Worm (Caenorhabditis elegans) whole organism, L2 larva: Measurements from ENCODE around the gene msp-49.

Experiments
- fos-1 ChIP-seq: fragments of 150-350 bp; optimal IDR thresholded peaks from 2 replicates; lab custom pipeline; 2014; ENCODE audit warnings: missing biosample characterization, missing genetic modification characterization
- lin-11 ChIP-seq: fragments of 150-350 bp; sonication (generic microtip); optimal IDR thresholded peaks from 2 replicates; lab custom pipeline; 2014; ENCODE audit warnings: missing biosample characterization, missing genetic modification characterization, inconsistent platforms, mixed read lengths
- nhr-237 ChIP-seq: fragments of 150-350 bp; optimal IDR thresholded peaks from 2 replicates; lab custom pipeline; 2014; ENCODE audit warnings: missing biosample characterization, missing genetic modification characterization
- skn-1 ChIP-seq: sonication (generic microtip); optimal IDR thresholded peaks from 2 replicates; lab custom pipeline; 2017; ENCODE audit warnings: missing biosample characterization, missing genetic modification characterization
- snpc-4 ChIP-seq: fragments of 150-350 bp; optimal IDR thresholded peaks from 2 replicates; lab custom pipeline; 2014; ENCODE audit warnings: missing biosample characterization, missing genetic modification characterization

DNA sequence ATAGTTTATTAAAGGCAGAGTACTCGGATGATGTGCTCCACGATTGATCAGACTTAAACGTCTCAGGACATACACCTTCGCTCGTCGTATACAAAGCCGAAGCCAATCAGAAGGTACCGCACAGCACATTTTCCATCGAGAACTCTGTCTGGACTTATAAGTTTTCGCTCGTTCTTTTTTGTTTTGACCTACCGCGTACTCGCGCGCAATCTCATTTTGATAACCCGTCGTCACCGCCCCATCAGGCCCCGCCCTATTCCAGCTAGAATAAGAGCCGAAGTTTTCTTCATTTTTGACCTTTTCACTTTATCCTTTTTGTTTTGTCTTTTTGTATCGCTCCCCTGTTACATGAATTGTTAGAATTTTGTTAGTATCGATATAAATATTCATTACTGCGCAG is 35.4 kb downstream of the msp-49 start, which contains the start of gene EGAP2.2:
- TF ChIP-seq nhr-237 (no peak), lin-11 (no peak), fos-1 (tag; lab: Kevin White, UChicago) (no peak), skn-1 (tag; lab: Kevin White, UChicago) (no peak), snpc-4 (tag; lab: Kevin White, UChicago) (no peak)
